Worm (Caenorhabditis elegans) whole organism, L4 larva: ENCODE results near the gene pfs-2.
A peak's percentile ranks its signal among the peaks of the same experiment; 100 is the strongest.

ENCODE experiments used
- D1046.2 ChIP-seq: fragments of 200-800 bp; sonication (Bioruptor generic); IDR thresholded peaks from 2 replicates; pipeline ENCODE4 v1.3.6; 2022; ENCODE audit warnings: missing genetic modification characterization, missing compliant biosample characterization
- F10B5.3 ChIP-seq: sonication (generic microtip); optimal IDR thresholded peaks from 2 replicates; lab custom pipeline; 2016; ENCODE audit warnings: mild to moderate bottlenecking, missing genetic modification characterization, missing compliant biosample characterization
- T20F7.1 ChIP-seq: fragments of 200-800 bp; sonication (Bioruptor generic); optimal IDR thresholded peaks from 2 replicates; lab custom pipeline; 2018; ENCODE audit warnings: mild to moderate bottlenecking, missing genetic modification characterization, missing compliant biosample characterization
- T26A8.4 ChIP-seq: fragments of 200-800 bp; sonication (Bioruptor generic); IDR thresholded peaks from 2 replicates; pipeline ENCODE4 v1.3.6; 2022; ENCODE audit warnings: missing genetic modification characterization, missing compliant biosample characterization
- ZK546.5 ChIP-seq, 2 experiments: sonication (generic microtip); optimal IDR thresholded peaks; 2 replicates each; lab custom pipeline; 2017; ENCODE audit warnings: missing biosample characterization in 2 of 2, missing genetic modification characterization in 2 of 2
- aha-1 ChIP-seq: fragments of 150-350 bp; peaks from one replicate; lab custom pipeline; 2014; ENCODE audit warnings: missing biosample characterization, missing genetic modification characterization
- ama-1 ChIP-seq: fragments of 150-350 bp; optimal IDR thresholded peaks from 2 replicates; lab custom pipeline; 2014; ENCODE audit warnings: inconsistent platforms, mixed read lengths
- ceh-20 ChIP-seq: fragments of 200-800 bp; sonication (Bioruptor generic); IDR thresholded peaks from 2 replicates; pipeline ENCODE4 v1.3.6; 2022; ENCODE audit warnings: missing genetic modification reagents, missing genetic modification characterization, missing compliant biosample characterization
- ceh-28 ChIP-seq: fragments of 150-350 bp; optimal IDR thresholded peaks from 2 replicates; lab custom pipeline; 2014; ENCODE audit warnings: missing biosample characterization, missing genetic modification reagents, missing genetic modification characterization
- ceh-82 ChIP-seq: sonication (generic microtip); optimal IDR thresholded peaks from 2 replicates; lab custom pipeline; 2017; ENCODE audit warnings: missing biosample characterization, missing genetic modification characterization
- daf-8 ChIP-seq: fragments of 200-800 bp; sonication (Bioruptor generic); IDR thresholded peaks from 2 replicates; pipeline ENCODE4 v1.3.6; 2022; ENCODE audit warnings: missing genetic modification characterization, missing compliant biosample characterization
- dmd-8 ChIP-seq: fragments of 200-800 bp; sonication (Bioruptor generic); IDR thresholded peaks from 2 replicates; pipeline ENCODE4 v1.3.6; 2022; ENCODE audit warnings: missing genetic modification characterization, missing compliant biosample characterization
- duxl-1 ChIP-seq: sonication (generic microtip); optimal IDR thresholded peaks from 2 replicates; lab custom pipeline; 2016; ENCODE audit warnings: mild to moderate bottlenecking, missing genetic modification characterization, moderate library complexity, missing compliant biosample characterization; ENCODE audit not compliant: poor library complexity
- egl-43 ChIP-seq: fragments of 200-800 bp; sonication (Bioruptor generic); IDR thresholded peaks from 2 replicates; pipeline ENCODE4 v1.3.6; 2022; ENCODE audit warnings: missing genetic modification reagents, missing genetic modification characterization, missing compliant biosample characterization
- hif-1 ChIP-seq, 2 experiments: sonication (generic microtip); optimal IDR thresholded peaks; 2 replicates each; lab custom pipeline; 2016 to 2017; ENCODE audit warnings: missing compliant biosample characterization in 2 of 2, missing genetic modification characterization in 2 of 2, missing genetic modification reagents in 2 of 2, missing genotype in 2 of 2, mild to moderate bottlenecking in 1 of 2
- hlh-11 ChIP-seq: fragments of 200-800 bp; sonication (Bioruptor generic); optimal IDR thresholded peaks from 2 replicates; lab custom pipeline; 2018; ENCODE audit warnings: mild to moderate bottlenecking, missing genetic modification characterization, missing compliant biosample characterization
- hlh-30 ChIP-seq: sonication (generic microtip); optimal IDR thresholded peaks from 2 replicates; lab custom pipeline; 2017; ENCODE audit warnings: antibody characterized with exemption, mild to moderate bottlenecking, missing genetic modification characterization, missing compliant biosample characterization; ENCODE audit not compliant: insufficient read depth
- hmg-1.1 ChIP-seq: fragments of 200-800 bp; sonication (Bioruptor generic); IDR thresholded peaks from 2 replicates; pipeline ENCODE4 v1.3.6; 2022; ENCODE audit warnings: missing genetic modification reagents, missing genetic modification characterization, missing compliant biosample characterization
- lin-1 ChIP-seq: fragments of 200-800 bp; sonication (Bioruptor generic); IDR thresholded peaks from 2 replicates; pipeline ENCODE4 v1.3.6; 2022; ENCODE audit warnings: missing genetic modification reagents, missing genetic modification characterization, missing compliant biosample characterization
- lin-29 ChIP-seq: fragments of 200-800 bp; sonication (Bioruptor generic); IDR thresholded peaks from 2 replicates; pipeline ENCODE4 v1.3.6; 2022; ENCODE audit warnings: missing genetic modification reagents, missing genetic modification characterization, missing compliant biosample characterization
- lir-3 ChIP-seq: sonication (generic microtip); optimal IDR thresholded peaks from 2 replicates; lab custom pipeline; 2016; ENCODE audit warnings: mild to moderate bottlenecking, missing genetic modification characterization, missing compliant biosample characterization
- lsy-2 ChIP-seq, 2 experiments: fragments of 150-350 bp in 1 of 2; sonication (generic microtip) in 1 of 2; optimal IDR thresholded peaks; 2 replicates each; lab custom pipeline; 2014 to 2017; ENCODE audit warnings: missing biosample characterization in 2 of 2, missing genetic modification characterization in 2 of 2
- mxl-2 ChIP-seq: fragments of 200-800 bp; sonication (Bioruptor generic); conservative IDR thresholded peaks from 2 replicates; pipeline ENCODE4 v1.3.6; 2022; ENCODE audit warnings: missing genetic modification reagents, missing genetic modification characterization, missing compliant biosample characterization
- nhr-10 ChIP-seq: fragments of 150-350 bp; optimal IDR thresholded peaks from 2 replicates; lab custom pipeline; 2014; ENCODE audit warnings: missing biosample characterization, missing genetic modification characterization
- nhr-102 ChIP-seq: sonication (generic microtip); optimal IDR thresholded peaks from 2 replicates; lab custom pipeline; 2016; ENCODE audit warnings: mild to moderate bottlenecking, missing genetic modification characterization, moderate library complexity, missing compliant biosample characterization
- nhr-42 ChIP-seq: fragments of 200-800 bp; sonication (Bioruptor generic); IDR thresholded peaks from 2 replicates; pipeline ENCODE4 v1.3.6; 2022; ENCODE audit warnings: missing genetic modification characterization, missing compliant biosample characterization
- nhr-48 ChIP-seq: sonication (generic microtip); optimal IDR thresholded peaks from 2 replicates; lab custom pipeline; 2016; ENCODE audit warnings: mild to moderate bottlenecking, missing genetic modification characterization, missing compliant biosample characterization
- nhr-6 ChIP-seq: fragments of 150-350 bp; optimal IDR thresholded peaks from 2 replicates; lab custom pipeline; 2014; ENCODE audit warnings: missing biosample characterization, missing genetic modification characterization
- nhr-76 ChIP-seq: fragments of 150-350 bp; optimal IDR thresholded peaks from 2 replicates; lab custom pipeline; 2014; ENCODE audit warnings: missing biosample characterization, missing genetic modification characterization
- rbr-2 ChIP-seq: sonication (generic microtip); optimal IDR thresholded peaks from 2 replicates; lab custom pipeline; 2016; ENCODE audit warnings: missing genotype, missing genetic modification characterization, missing compliant biosample characterization
- set-16 ChIP-seq: fragments of 200-800 bp; sonication (Bioruptor generic); IDR thresholded peaks from 2 replicates; pipeline ENCODE4 v1.3.6; 2022; ENCODE audit warnings: missing genetic modification reagents, missing genetic modification characterization, missing compliant biosample characterization
- skn-1 ChIP-seq: fragments of 150-350 bp; optimal IDR thresholded peaks from 2 replicates; lab custom pipeline; 2014; ENCODE audit warnings: missing biosample characterization, missing genetic modification characterization
- snpc-1.2 ChIP-seq: fragments of 200-800 bp; sonication (Bioruptor generic); IDR thresholded peaks from 2 replicates; pipeline ENCODE4 v1.3.6; 2022; ENCODE audit warnings: missing genetic modification reagents, missing genetic modification characterization, missing compliant biosample characterization
- snpc-4 ChIP-seq: fragments of 150-350 bp; optimal IDR thresholded peaks from 2 replicates; lab custom pipeline; 2014; ENCODE audit warnings: missing biosample characterization, missing genetic modification characterization
- spr-1 ChIP-seq: sonication (generic microtip); optimal IDR thresholded peaks from 2 replicates; lab custom pipeline; 2016; ENCODE audit warnings: mild to moderate bottlenecking, missing genetic modification characterization, missing compliant biosample characterization
- tag-97 ChIP-seq: fragments of 200-800 bp; sonication (Bioruptor generic); IDR thresholded peaks from 2 replicates; pipeline ENCODE4 v1.3.6; 2022; ENCODE audit warnings: missing genetic modification characterization, missing compliant biosample characterization
- tra-1 ChIP-seq: fragments of 200-800 bp; sonication (Bioruptor generic); IDR thresholded peaks from 2 replicates; pipeline ENCODE4 v1.3.6; 2022; ENCODE audit warnings: missing genetic modification reagents, missing genetic modification characterization, missing compliant biosample characterization
- unc-62 ChIP-seq, 3 experiments: fragments of 150-350 bp in 1 of 3; sonication (generic microtip); optimal IDR thresholded peaks in 2 of 3; peaks in 1 of 3; 1 replicate in 1 of 3; 2 replicates in 2 of 3; lab custom pipeline; 2014 to 2017; ENCODE audit warnings: missing biosample characterization in 3 of 3, missing genetic modification characterization in 3 of 3, missing genetic modification reagents in 3 of 3, missing genotype in 1 of 3
- zfp-2 ChIP-seq: sonication (generic microtip); optimal IDR thresholded peaks from 2 replicates; lab custom pipeline; 2016; ENCODE audit warnings: mild to moderate bottlenecking, missing genetic modification characterization, missing compliant biosample characterization
- ztf-11 ChIP-seq: fragments of 150-350 bp; optimal IDR thresholded peaks from 2 replicates; lab custom pipeline; 2014; ENCODE audit warnings: missing biosample characterization, missing genetic modification characterization

pfs-2 gene

DNA sequence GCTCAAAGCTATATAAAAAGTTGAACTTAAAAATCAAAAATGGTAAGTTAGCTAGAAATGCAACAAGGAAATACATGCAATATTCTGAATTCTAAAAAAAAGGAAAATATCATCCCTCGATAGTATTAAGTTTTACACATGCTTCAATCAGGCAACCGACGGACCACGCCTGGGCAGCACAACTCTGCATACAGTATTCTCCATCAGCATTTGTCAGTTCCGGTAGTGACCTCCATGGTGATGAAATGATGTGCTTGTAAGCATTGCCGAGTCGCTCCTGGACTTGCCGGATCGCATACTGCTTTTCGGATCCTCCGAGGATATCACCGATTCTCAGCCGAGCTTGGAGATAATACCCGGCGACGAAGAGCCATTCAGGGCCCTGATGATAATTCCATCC is 7.4 kb upstream of the pfs-2 start (continued):
- TF ChIP-seq ama-1 (lab: Kevin White, UChicago): peak; percentile 19
- peak in 1 of 2 experiments; percentile 78 for TF ChIP-seq unc-62 (GFP tag; optimal IDR thresholded peaks at IDR 0.05 in 1 of 2; lab: Kevin White, UChicago)
- TF ChIP-seq unc-62 (tag; optimal IDR thresholded peaks at IDR 0.05; lab: Kevin White, UChicago): no peak
- TF ChIP-seq hlh-30 (tag; lab: Kevin White, UChicago): no peak
- TF ChIP-seq hif-1 (tag; optimal IDR thresholded peaks at IDR 0.05; lab: Kevin White, UChicago): no peak
- TF ChIP-seq lsy-2 (tag; optimal IDR thresholded peaks at IDR 0.05; lab: Kevin White, UChicago): peak in 1 of 2 experiments; percentile 22
- TF ChIP-seq aha-1 (tag; lab: Kevin White, UChicago): peak; percentile 27

DNA sequence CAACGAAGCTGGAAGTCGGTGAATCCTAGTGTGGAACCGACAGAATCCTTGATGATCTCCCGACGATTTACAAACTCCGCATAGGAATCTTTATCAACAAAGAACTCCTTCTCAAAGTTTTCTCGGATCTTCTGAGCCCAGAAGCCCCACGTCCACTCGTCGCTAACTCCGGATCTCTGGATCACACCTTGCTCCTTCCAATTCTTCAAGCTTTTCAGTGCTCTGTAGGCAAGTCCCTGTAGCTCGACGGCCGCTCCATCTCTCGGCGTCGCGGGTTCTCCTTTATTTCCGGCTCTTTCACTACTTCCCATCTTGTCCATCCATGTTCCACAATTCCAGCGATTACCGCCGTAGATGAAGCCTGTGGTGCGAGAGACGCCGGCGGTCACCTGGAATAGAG is 6.8 kb upstream of the pfs-2 start:
- TF ChIP-seq set-16 (GFP tag; lab: Robert Waterston, UW) (peak; percentile 36; the same call in 1 of the 2 replicates), ceh-20 (GFP tag; lab: Robert Waterston, UW) (no peak), ZK546.5 (tag; optimal IDR thresholded peaks at IDR 0.05; lab: Kevin White, UChicago) (no peak), ztf-11 (no peak), F10B5.3 (tag; lab: Kevin White, UChicago) (no peak), hmg-1.1 (no peak), dmd-8 (GFP tag; lab: Robert Waterston, UW) (0 out of 2 replicates have a peak, but pooled peaks have one; percentile 7), tag-97 (GFP tag; lab: Robert Waterston, UW) (no peak), nhr-10 (tag; lab: Kevin White, UChicago) (no peak), snpc-1.2 (GFP tag; lab: Robert Waterston, UW) (no peak), rbr-2 (tag; lab: Kevin White, UChicago) (no peak), nhr-102 (tag; lab: Kevin White, UChicago) (no peak), lin-29 (GFP tag; lab: Robert Waterston, UW) (no peak), hlh-11 (tag; lab: Kevin White, UChicago) (no peak), skn-1 (tag; lab: Kevin White, UChicago) (no peak), aha-1 (tag; lab: Kevin White, UChicago) (peak; percentile 94)

DNA sequence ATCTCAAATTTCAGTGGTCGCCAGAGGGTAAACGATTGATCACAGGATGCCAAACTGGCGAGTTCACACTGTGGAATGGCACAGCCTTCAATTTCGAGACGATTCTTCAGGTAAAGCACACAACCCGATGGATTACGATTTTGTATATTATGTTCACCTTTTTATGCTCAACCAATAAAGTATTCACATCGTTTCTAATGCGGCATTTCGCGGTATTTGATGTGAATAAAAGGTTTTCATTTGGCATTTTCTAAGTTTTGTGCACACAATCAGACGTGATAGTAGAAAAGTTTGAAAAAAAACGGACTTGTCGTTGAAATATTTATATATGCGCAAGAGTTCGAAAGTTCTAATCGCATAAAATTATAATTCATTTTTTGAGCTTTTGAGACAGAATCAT is 841 bp downstream of the pfs-2 start:
- no peak for TF ChIP-seq snpc-4 (tag; lab: Kevin White, UChicago)
- no peak for TF ChIP-seq hlh-30 (tag; lab: Kevin White, UChicago)
- no peak for TF ChIP-seq spr-1 (tag; lab: Kevin White, UChicago)
- TF ChIP-seq lin-29 (GFP tag; lab: Robert Waterston, UW): no peak
- no peak for TF ChIP-seq nhr-76
- no peak for TF ChIP-seq nhr-6 (tag; lab: Kevin White, UChicago)
- no peak for TF ChIP-seq lir-3 (tag; lab: Kevin White, UChicago)
- no peak for TF ChIP-seq duxl-1 (tag; lab: Kevin White, UChicago)
- TF ChIP-seq lin-1 (GFP tag; lab: Robert Waterston, UW): no peak
- no peak for TF ChIP-seq T20F7.1 (GFP tag; lab: Kevin White, UChicago)
- TF ChIP-seq nhr-48 (tag; lab: Kevin White, UChicago): no peak
- TF ChIP-seq hmg-1.1: no peak
- no peak for TF ChIP-seq ceh-28 (tag; lab: Kevin White, UChicago)
- TF ChIP-seq unc-62 (GFP tag; optimal IDR thresholded peaks at IDR 0.05 in 1 of 2; lab: Kevin White, UChicago): peak in 1 of 2 experiments; percentile 77
- no peak for TF ChIP-seq unc-62 (tag; optimal IDR thresholded peaks at IDR 0.05; lab: Kevin White, UChicago)
- no peak for TF ChIP-seq ceh-82 (tag; lab: Kevin White, UChicago)
- peak; percentile 83 for TF ChIP-seq aha-1 (tag; lab: Kevin White, UChicago)
- no peak for TF ChIP-seq mxl-2 (GFP tag; lab: Robert Waterston, UW)
- no peak for TF ChIP-seq tra-1 (GFP tag; lab: Robert Waterston, UW)

DNA sequence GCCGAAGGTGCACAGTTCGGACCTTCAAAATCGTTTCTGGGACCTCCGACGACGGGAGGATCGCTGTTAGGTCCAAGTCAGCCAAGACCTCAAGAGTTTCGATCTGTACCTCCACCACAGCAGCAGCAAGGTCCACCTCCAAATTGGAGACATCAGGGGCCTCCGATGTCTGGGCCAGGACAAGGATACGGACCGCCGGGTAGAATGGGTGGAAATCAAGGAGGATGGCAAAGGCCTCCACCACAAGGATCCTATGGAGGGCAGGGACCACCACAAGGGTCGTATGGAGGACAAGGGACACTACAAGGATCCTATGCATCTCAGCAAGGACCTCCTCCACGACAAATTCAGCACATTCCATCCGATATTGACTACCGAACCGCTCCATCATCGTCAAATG is 2.5 kb downstream of the pfs-2 start:
- TF ChIP-seq zfp-2 (tag; lab: Kevin White, UChicago) (no peak), egl-43 (0 out of 2 replicates have a peak, but pooled peaks have one; percentile 27), nhr-6 (tag; lab: Kevin White, UChicago) (no peak), nhr-42 (0 out of 2 replicates have a peak, but pooled peaks have one; percentile 4), hif-1 (tag; optimal IDR thresholded peaks at IDR 0.05; lab: Kevin White, UChicago) (no peak), set-16 (GFP tag; lab: Robert Waterston, UW) (peak; percentile 53; the same call in 1 of the 2 replicates), T26A8.4 (GFP tag; lab: Robert Waterston, UW) (no peak), D1046.2 (GFP tag; lab: Robert Waterston, UW) (0 out of 2 replicates have a peak, but pooled peaks have one; percentile 33), daf-8 (no peak), nhr-48 (tag; lab: Kevin White, UChicago) (no peak), unc-62 (GFP tag; optimal IDR thresholded peaks at IDR 0.05 in 1 of 2; lab: Kevin White, UChicago) (no peak), unc-62 (tag; optimal IDR thresholded peaks at IDR 0.05; lab: Kevin White, UChicago) (no peak)
